Fruit fly (Drosophila melanogaster): ENCODE results near the gene Pss.
"Not testable (repeated sequence)": the region's sequence is repeated elsewhere in the genome, so short reads cannot be mapped to it uniquely, and the experiment has no call there.

Gene Pss

DNA sequence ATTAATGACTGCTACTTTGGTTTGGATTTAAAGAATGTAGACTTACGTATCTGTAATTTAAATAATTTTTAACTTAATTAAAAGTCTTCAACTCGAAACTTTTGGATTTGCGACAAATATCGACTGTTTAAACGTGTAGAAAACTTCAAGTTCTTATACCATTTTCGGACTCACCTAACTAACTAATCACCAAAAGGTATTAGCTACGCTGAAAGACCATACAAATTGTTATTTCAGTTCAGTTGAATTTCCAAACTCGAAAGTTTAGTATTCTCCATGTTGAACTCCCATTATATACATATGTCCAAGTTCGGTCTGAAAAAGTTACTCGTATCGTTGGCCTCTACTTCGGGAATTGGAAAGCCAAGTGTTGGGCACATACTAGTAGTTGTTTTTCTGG is 20.2 kb downstream of the Pss start, which contains the start of gene CG5078:
CG5078 (plus strand) TSS at position 301 of the 400 bp plus-strand sequence.
- TF ChIP-seq CG10348 (GFP tag; IDR thresholded peaks at IDR 0.05): no peak

DNA sequence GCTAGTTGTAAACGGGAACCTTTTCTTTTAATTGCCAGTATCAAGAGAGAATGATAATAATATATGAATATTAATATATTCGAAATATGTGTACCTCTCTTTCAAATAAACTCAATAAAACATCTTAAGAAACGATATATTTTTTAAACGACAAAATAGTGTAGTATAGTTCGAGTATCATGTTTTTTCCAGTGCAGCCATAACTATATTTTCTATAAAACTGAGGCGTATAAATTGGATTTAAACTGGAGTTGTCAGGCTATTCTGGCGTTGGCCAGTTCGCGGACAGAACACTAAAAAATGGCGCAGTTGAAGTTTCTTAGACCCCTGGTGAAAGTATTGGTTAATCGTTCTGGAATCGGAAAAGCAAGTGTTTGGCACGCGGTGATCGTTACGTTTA is 22.1 kb downstream of the Pss start, which contains the start of gene CG17637:
CG17637 (plus strand) TSS at position 301 of the 400 bp plus-strand sequence.
- TF ChIP-seq Pif1A (GFP tag; optimal IDR thresholded peaks at IDR 0.05); Snoo (tag; optimal IDR thresholded peaks at IDR 0.05); EcR (GFP tag; optimal IDR thresholded peaks at IDR 0.05): not testable (repeated sequence)

DNA sequence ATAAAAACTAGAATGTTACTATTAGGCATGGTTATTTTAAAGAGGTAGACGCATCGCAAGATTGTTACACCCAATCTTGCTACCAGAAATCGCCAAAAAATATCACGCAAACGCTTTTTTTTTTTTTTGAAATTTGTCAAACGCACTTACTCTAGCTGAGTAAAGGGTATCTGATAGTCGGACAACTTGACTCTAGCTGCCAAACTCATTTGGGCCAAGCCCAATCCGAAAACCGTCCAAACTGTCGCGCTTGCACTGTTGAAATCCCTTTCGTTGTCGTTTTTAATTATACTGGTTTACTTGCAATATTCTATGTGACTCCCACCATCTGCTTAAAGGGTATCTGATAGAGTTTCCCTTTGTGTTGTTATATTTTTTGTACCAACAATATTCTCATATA is 22.7 kb downstream of the Pss start:
- no peak for TF ChIP-seq Ets98B (GFP tag; IDR thresholded peaks at IDR 0.05)
- TF ChIP-seq fd96Ca (GFP tag; IDR thresholded peaks at IDR 0.05): no peak
- no peak for TF ChIP-seq Pif1A (GFP tag; optimal IDR thresholded peaks at IDR 0.05)
- TF ChIP-seq CG8159 (tag; optimal IDR thresholded peaks at IDR 0.05): no peak
- TF ChIP-seq gl (tag; optimal IDR thresholded peaks at IDR 0.05): no peak
- no peak for TF ChIP-seq CG32121 (GFP tag; IDR thresholded peaks at IDR 0.05)
- TF ChIP-seq CG10348 (GFP tag; IDR thresholded peaks at IDR 0.05): no peak
- no peak for TF ChIP-seq CG8301 (tag; optimal IDR thresholded peaks at IDR 0.05)
- TF ChIP-seq rn (GFP tag; IDR thresholded peaks at IDR 0.05): no peak
- TF ChIP-seq EcR (GFP tag; optimal IDR thresholded peaks at IDR 0.05): no peak
- TF ChIP-seq CG12605 (GFP tag; IDR thresholded peaks at IDR 0.05): no peak
- no peak for TF ChIP-seq CG14655 (GFP tag; optimal IDR thresholded peaks at IDR 0.05)
- TF ChIP-seq CG13204 (GFP tag; optimal IDR thresholded peaks at IDR 0.05): no peak
- no peak for TF ChIP-seq CG9948 (tag; optimal IDR thresholded peaks at IDR 0.05)
- TF ChIP-seq Snoo (tag; optimal IDR thresholded peaks at IDR 0.05): no peak
- TF ChIP-seq CG15710 (tag; optimal IDR thresholded peaks at IDR 0.05): no peak
- TF ChIP-seq CG34367 (tag; optimal IDR thresholded peaks at IDR 0.05): no peak
- no peak for TF ChIP-seq D1 (tag; optimal IDR thresholded peaks at IDR 0.05)
- TF ChIP-seq Pif1B (GFP tag; optimal IDR thresholded peaks at IDR 0.05): no peak
- TF ChIP-seq CG17806 (tag; optimal IDR thresholded peaks at IDR 0.05): no peak

DNA sequence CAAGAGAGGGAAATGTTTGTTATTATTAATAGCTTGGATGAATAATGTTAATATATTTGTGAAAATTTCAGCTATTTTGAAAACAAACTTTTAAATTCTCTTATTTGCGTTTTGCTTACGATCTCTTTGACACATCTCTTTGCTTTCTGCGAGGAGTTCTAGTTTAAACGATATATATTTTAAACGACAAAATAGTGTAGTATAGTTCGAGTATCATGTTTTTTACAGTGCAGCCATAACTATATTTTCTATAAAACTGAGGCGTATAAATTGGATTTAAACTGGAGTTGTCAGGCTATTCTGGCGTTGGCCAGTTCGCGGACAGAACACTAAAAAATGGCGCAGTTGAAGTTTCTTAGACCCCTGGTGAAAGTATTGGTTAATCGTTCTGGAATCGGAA is 26.4 kb downstream of the Pss start, which contains the start of gene CG18281:
CG18281 (plus strand) TSS at position 301 of the 400 bp plus-strand sequence.
- TF ChIP-seq CG9948 (tag; optimal IDR thresholded peaks at IDR 0.05); CG4496 (GFP tag; IDR thresholded peaks at IDR 0.05); CG12605 (GFP tag; IDR thresholded peaks at IDR 0.05): not testable (repeated sequence)

DNA sequence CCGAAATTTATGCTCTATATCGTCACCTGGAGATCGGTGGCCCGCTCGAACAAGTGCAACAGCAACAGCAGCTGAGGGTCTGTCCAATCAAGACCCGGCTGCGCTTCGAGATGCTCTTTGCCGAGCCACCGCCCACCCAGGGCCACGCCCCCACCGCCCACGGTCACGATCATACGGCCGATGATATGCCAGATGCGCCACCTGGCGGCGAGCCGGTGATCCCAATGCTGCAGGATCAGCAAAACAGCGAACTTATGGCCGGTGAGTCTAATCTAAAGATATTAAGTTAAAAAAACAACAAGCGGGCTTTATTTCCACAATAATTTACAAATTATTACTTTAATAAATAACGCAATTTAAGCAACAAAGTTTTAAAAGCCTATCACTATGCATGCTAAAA is 27.8 kb downstream of the Pss start:
- peak; percentile 29 for TF ChIP-seq D1 (tag; optimal IDR thresholded peaks at IDR 0.05)
- TF ChIP-seq CG8301 (tag; optimal IDR thresholded peaks at IDR 0.05): no peak
- 0 out of 2 replicates have a peak, but pooled peaks have one; percentile 18 for TF ChIP-seq CG32121 (GFP tag; IDR thresholded peaks at IDR 0.05)
- no peak for TF ChIP-seq CG9948 (tag; optimal IDR thresholded peaks at IDR 0.05)
- TF ChIP-seq rn (GFP tag; IDR thresholded peaks at IDR 0.05): no peak
- no peak for TF ChIP-seq CG4496 (GFP tag; IDR thresholded peaks at IDR 0.05)

DNA sequence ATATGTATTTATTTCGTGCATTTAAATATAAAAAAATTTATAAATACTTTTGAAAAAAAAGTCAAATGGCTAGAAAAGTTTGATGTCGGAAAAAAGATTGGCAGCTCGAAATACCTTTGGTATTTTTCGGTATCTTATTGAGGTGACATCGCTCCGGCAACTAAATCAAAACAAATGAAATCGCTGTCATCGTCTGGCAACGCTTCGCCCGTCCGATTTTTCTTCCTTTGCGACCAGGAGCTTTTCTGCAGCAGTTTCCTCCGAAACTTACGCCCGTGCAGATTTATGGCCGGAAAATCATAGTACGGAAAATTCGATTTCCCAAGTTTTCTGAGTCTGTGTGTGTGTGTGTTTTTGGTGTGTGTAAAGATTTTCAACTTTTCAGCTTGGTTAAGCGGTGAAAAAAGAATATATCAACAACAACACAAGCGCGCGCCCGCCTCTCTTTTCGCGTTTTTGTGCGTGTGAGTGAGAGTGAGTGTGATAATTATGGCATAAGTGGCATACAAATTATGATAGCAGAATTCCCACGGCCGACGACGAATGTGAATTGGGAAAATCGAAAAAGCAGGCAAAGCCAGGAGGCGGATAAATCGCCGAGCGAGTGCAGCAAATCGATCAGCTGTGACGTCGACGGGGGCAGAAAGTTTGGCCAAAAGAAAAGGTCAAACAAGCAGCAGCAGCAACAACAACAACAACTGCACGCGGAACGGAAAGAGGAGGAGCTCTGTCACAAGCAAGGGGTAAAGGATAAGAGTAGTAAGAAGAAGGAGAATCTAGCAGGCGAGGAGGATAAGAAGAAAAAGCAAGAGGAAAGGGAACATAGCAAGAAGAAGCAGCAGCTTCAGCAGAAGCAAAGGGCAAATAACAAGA is 28.6 kb downstream of the Pss start, which contains the start of gene CG32425:
CG32425 (plus strand) TSS at position 200 of the 873 bp plus-strand sequence.
- TF ChIP-seq CG17806 (tag; optimal IDR thresholded peaks at IDR 0.05): peak; percentile 1
- peak; percentile 61; the same call in 1 of the 3 replicates for TF ChIP-seq CG4496 (GFP tag; IDR thresholded peaks at IDR 0.05)
- TF ChIP-seq CG34367 (tag; optimal IDR thresholded peaks at IDR 0.05): no peak
- TF ChIP-seq EcR (GFP tag; optimal IDR thresholded peaks at IDR 0.05): peak; percentile 32
- TF ChIP-seq gl (tag; optimal IDR thresholded peaks at IDR 0.05): peak; percentile 26
- 0 out of 2 replicates have a peak, but pooled peaks have one; percentile 19 for TF ChIP-seq Ets98B (GFP tag; IDR thresholded peaks at IDR 0.05)
- no peak for TF ChIP-seq fd96Ca (GFP tag; IDR thresholded peaks at IDR 0.05)

DNA sequence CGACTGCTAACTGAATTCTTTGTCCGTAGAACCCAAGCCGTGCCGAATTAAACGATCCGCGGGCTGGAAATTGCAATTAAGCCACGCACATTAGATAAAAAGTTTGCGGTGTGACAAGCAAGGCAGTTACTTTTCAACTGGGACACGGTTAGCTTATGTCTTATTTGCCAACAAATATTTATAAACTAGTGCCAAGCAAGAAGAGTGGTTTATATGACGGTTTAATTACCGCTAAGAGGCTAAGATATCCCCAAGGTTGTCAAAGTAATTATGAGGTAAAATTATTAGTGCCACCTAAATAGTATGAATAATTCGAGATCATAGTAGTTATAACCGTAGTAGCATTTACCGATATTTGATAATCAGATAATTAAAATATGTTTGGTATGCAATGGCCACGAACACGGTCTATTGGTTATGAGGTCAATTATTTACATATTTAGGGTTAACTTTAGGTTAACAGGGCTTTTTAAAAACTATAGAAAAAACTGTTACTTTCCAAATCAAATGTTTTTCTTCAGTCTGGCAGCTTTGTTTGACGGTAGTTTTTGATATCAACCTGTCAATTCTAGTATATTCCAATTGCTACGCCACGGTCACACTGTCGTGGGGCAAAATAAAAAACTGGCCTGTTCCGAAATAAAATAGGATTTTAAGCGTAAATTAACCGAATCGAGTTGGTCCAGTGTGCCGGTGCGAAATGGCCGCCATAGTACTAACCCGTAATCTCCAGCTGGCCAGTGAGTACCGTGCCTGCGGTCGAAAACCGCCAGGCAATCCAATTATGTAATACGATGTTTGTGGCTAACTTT is 31.0 kb downstream of the Pss start, which contains the start of gene ZnT77C:
ZnT77C (minus strand) TSS at position 142 of the 812 bp plus-strand sequence.
- no peak for TF ChIP-seq Pif1B (GFP tag; optimal IDR thresholded peaks at IDR 0.05)
